Worm (Caenorhabditis elegans) whole organism, young adult: Measurements from ENCODE around the gene F20C5.6.

ENCODE experiments used
- Y95B8A.8 ChIP-seq: fragments of 200-800 bp; sonication (Bioruptor generic); IDR thresholded peaks from 2 replicates; pipeline ENCODE4 v1.3.6; 2022; ENCODE audit warnings: missing genetic modification reagents, missing genetic modification characterization, missing compliant biosample characterization
- bed-1 ChIP-seq: fragments of 200-800 bp; sonication (Bioruptor generic); IDR thresholded peaks from 2 replicates; pipeline ENCODE4 v1.3.6; 2022; ENCODE audit warnings: missing genetic modification reagents, missing genetic modification characterization, missing compliant biosample characterization
- ceh-79 ChIP-seq: sonication (generic microtip); optimal IDR thresholded peaks from 2 replicates; lab custom pipeline; 2017; ENCODE audit warnings: mild to moderate bottlenecking, missing genetic modification characterization, missing compliant biosample characterization
- efl-1 ChIP-seq: fragments of 150-350 bp; optimal IDR thresholded peaks from 2 replicates; lab custom pipeline; 2014; ENCODE audit warnings: missing biosample characterization, missing genetic modification reagents, missing genetic modification characterization
- egl-44 ChIP-seq: fragments of 200-800 bp; sonication (Bioruptor generic); IDR thresholded peaks from 2 replicates; pipeline ENCODE4 v1.3.6; 2022; ENCODE audit warnings: missing genetic modification reagents, missing genetic modification characterization, missing compliant biosample characterization
- him-1 ChIP-seq: sonication (generic microtip); optimal IDR thresholded peaks from 2 replicates; lab custom pipeline; 2016; ENCODE audit warnings: missing genotype, missing genetic modification reagents, missing genetic modification characterization, missing compliant biosample characterization
- hlh-12 ChIP-seq: sonication (generic microtip); optimal IDR thresholded peaks from 2 replicates; lab custom pipeline; 2016; ENCODE audit warnings: missing genetic modification characterization, missing compliant biosample characterization
- hlh-26 ChIP-seq: fragments of 200-800 bp; sonication (Bioruptor generic); conservative IDR thresholded peaks from 2 replicates; pipeline ENCODE4 v1.3.6; 2022; ENCODE audit warnings: missing genetic modification reagents, missing genetic modification characterization, missing compliant biosample characterization
- lin-35 ChIP-seq, 3 experiments: fragments of 150-350 bp in 2 of 3; sonication (generic microtip) in 1 of 3; optimal IDR thresholded peaks; 2 replicates each; lab custom pipeline; 2014 to 2018; ENCODE audit warnings: missing biosample characterization in 3 of 3, missing genetic modification characterization in 3 of 3, missing genetic modification reagents in 3 of 3
- madf-8 ChIP-seq: fragments of 200-800 bp; sonication (Bioruptor generic); conservative IDR thresholded peaks from 2 replicates; pipeline ENCODE4 v1.3.6; 2022; ENCODE audit warnings: missing genetic modification reagents, missing genetic modification characterization, missing compliant biosample characterization
- nfya-1 ChIP-seq: sonication (generic microtip); optimal IDR thresholded peaks from 2 replicates; lab custom pipeline; 2017; ENCODE audit warnings: antibody characterized with exemption, missing compliant biosample characterization, missing genetic modification characterization, borderline replicate concordance; ENCODE audit not compliant: insufficient read depth
- snpc-4 ChIP-seq, 5 experiments: fragments of 150-350 bp in 1 of 5; sonication (generic microtip) in 4 of 5; optimal IDR thresholded peaks; 2 replicates each; lab custom pipeline; 2014 to 2018; ENCODE audit warnings: missing genetic modification characterization in 5 of 5, missing biosample characterization in 3 of 5, antibody characterized with exemption in 2 of 5, mild to moderate bottlenecking in 2 of 5, missing compliant biosample characterization in 2 of 5, missing genotype in 2 of 5, moderate library complexity in 2 of 5, missing genetic modification reagents in 1 of 5
- unc-62 ChIP-seq: fragments of 150-350 bp; optimal IDR thresholded peaks from 2 replicates; lab custom pipeline; 2014; ENCODE audit warnings: missing biosample characterization, missing genetic modification reagents, missing genetic modification characterization
- ztf-25 ChIP-seq: fragments of 200-800 bp; sonication (Bioruptor generic); IDR thresholded peaks from 2 replicates; pipeline ENCODE4 v1.3.6; 2022; ENCODE audit warnings: missing genetic modification reagents, missing genetic modification characterization, missing compliant biosample characterization

DNA sequence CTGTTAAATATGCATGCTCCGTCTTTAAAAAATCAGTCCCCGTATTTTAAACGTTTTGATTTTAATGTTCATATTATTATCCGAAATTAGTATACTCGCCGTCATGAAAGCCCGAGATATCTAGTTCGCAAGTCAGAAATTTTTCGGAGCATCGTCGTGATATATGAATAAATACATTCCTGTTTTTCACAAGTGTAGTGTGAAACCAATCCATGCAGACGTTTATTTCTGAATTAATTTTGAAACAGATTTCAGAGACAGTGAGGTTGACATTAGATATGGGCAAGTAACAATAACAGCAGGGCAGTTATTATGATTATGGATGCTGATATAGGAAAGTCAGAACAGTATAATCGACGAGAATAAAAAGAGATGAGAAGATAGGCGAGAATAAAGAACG is 20.5 kb downstream of the F20C5.6 start:
- no peak for TF ChIP-seq unc-62
- TF ChIP-seq hlh-12 (tag; lab: Kevin White, UChicago): no peak
- TF ChIP-seq Y95B8A.8: 0 out of 2 replicates have a peak, but pooled peaks have one; percentile 8
- TF ChIP-seq ztf-25: no peak
- TF ChIP-seq nfya-1 (tag; lab: Kevin White, UChicago): no peak
- TF ChIP-seq efl-1 (GFP tag; lab: Kevin White, UChicago): no peak
- no peak for TF ChIP-seq bed-1 (GFP tag; lab: Robert Waterston, UW)
- TF ChIP-seq egl-44 (GFP tag; lab: Robert Waterston, UW): no peak
- no peak for TF ChIP-seq hlh-26
- no peak for TF ChIP-seq madf-8 (GFP tag; lab: Robert Waterston, UW)
- no peak for TF ChIP-seq ceh-79 (tag; lab: Kevin White, UChicago)
- TF ChIP-seq lin-35 (GFP tag; optimal IDR thresholded peaks at IDR 0.05; lab: Kevin White, UChicago): no peak
- TF ChIP-seq snpc-4 (GFP tag; optimal IDR thresholded peaks at IDR 0.05; lab: Kevin White, UChicago): no peak
- peak in 1 of 4 experiments; percentile 0 for TF ChIP-seq snpc-4 (tag; optimal IDR thresholded peaks at IDR 0.05; lab: Kevin White, UChicago)
- no peak for TF ChIP-seq him-1
